Worm (Caenorhabditis elegans): ENCODE results near the gene R05G6.10.

DNA sequence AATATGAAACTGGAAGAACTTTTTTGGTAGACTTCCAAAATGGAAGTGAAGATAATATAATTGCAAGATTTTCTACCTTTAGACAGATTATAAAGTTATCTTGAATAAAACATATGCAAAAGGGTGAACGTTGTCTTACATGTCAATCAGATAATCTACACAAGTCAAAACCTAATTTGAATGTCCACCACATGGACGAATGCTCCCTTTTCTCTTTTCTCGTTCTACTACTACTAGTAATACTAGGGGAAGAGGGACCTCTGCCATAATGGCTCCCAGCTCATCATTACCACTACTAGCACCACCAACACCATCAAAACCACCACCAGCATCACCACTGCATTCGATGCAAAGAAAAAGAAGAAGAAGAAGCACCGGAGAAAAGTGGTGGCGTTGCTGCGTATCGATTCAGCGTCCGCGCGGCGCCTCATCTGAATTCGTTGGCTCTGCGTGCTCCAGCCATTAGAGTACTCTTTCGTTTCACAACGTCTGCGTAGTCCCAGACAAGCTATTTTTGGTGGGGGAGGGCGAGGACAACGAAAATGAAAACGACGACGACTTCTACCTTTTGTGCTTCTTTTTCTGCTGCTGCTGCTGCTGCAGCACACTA is 43.0 kb upstream of the R05G6.10 start:
- TF ChIP-seq lin-13 (GFP tag; optimal IDR thresholded peaks at IDR 0.05): no peak
- no peak for TF ChIP-seq mdl-1 (tag; optimal IDR thresholded peaks at IDR 0.05)
- peak; percentile 30 for TF ChIP-seq zag-1 (tag; optimal IDR thresholded peaks at IDR 0.05)
- no peak for TF ChIP-seq ztf-11 (tag; optimal IDR thresholded peaks at IDR 0.05)
- no peak for TF ChIP-seq Y55F3AM.14 (GFP tag; optimal IDR thresholded peaks at IDR 0.05)
- no peak for TF ChIP-seq nhr-21 (tag; optimal IDR thresholded peaks at IDR 0.05)
- TF ChIP-seq skn-1 (tag; optimal IDR thresholded peaks at IDR 0.05): no peak
- no peak for TF ChIP-seq crh-2 (tag; optimal IDR thresholded peaks at IDR 0.05)
- no peak for TF ChIP-seq snpc-4 (tag; optimal IDR thresholded peaks at IDR 0.05)
